Fruit fly (Drosophila melanogaster) Kc167 (cell line): ENCODE data around the gene CG31867.

Experiments used
- Myc ChIP-seq: fragments of >200 bp; optimal IDR thresholded peaks from 2 replicates; lab custom pipeline; 2017; ENCODE audit warnings: missing external identifiers
- psq ChIP-seq: fragments of >200 bp; optimal IDR thresholded peaks from 2 replicates; lab custom pipeline; 2017; ENCODE audit warnings: missing external identifiers

- TF ChIP-seq Myc (lab: Kevin White, UChicago) (no peak), psq (lab: Kevin White, UChicago) (no peak)
Observed at dm6 chr2L:11113011-11113528, 32.1 kb downstream of the CG31867 start, which contains the start of gene Idua.
